Worm (Caenorhabditis elegans) whole organism, midembryonic: Measurements from ENCODE around the gene bet-2.

ENCODE experiments used
- T22C8.4 ChIP-seq: fragments of 200-800 bp; sonication (Bioruptor generic); IDR thresholded peaks from 2 replicates; pipeline ENCODE4 v1.3.6; 2022; ENCODE audit warnings: missing genetic modification characterization, missing compliant biosample characterization
- cog-1 ChIP-seq: sonication (generic microtip); optimal IDR thresholded peaks from 2 replicates; lab custom pipeline; 2016; ENCODE audit warnings: missing genetic modification characterization, missing compliant biosample characterization
- flt-1 ChIP-seq: fragments of 200-800 bp; sonication (Bioruptor generic); IDR thresholded peaks from 2 replicates; pipeline ENCODE4 v1.3.6; 2022; ENCODE audit warnings: missing genetic modification characterization, missing compliant biosample characterization
- klf-2 ChIP-seq: fragments of 200-800 bp; sonication (Bioruptor generic); conservative IDR thresholded peaks from 2 replicates; pipeline ENCODE4 v1.3.6; 2022; ENCODE audit warnings: missing genetic modification reagents, missing genetic modification characterization, missing compliant biosample characterization
- med-1 ChIP-seq: sonication (generic microtip); optimal IDR thresholded peaks from 2 replicates; lab custom pipeline; 2017; ENCODE audit warnings: missing genetic modification characterization, mild to moderate bottlenecking, missing compliant biosample characterization, antibody characterized with exemption, missing genetic modification reagents; ENCODE audit not compliant: insufficient read depth
- ref-1 ChIP-seq: fragments of 200-800 bp; sonication (Bioruptor generic); conservative IDR thresholded peaks from 2 replicates; pipeline ENCODE4 v1.3.6; 2022; ENCODE audit warnings: missing genetic modification reagents, missing genetic modification characterization, missing compliant biosample characterization
- tab-1 ChIP-seq: fragments of 200-800 bp; sonication (Bioruptor generic); IDR thresholded peaks from 2 replicates; pipeline ENCODE4 v1.3.6; 2022; ENCODE audit warnings: missing genetic modification characterization, missing compliant biosample characterization
- ztf-23 ChIP-seq: fragments of 200-800 bp; sonication (Bioruptor generic); IDR thresholded peaks from 2 replicates; pipeline ENCODE4 v1.3.6; 2022; ENCODE audit warnings: missing genetic modification reagents, missing genetic modification characterization, missing compliant biosample characterization
- ztf-29 ChIP-seq: fragments of 200-800 bp; sonication (Bioruptor generic); IDR thresholded peaks from 2 replicates; pipeline ENCODE4 v1.3.6; 2022; ENCODE audit warnings: missing genetic modification reagents, missing genetic modification characterization, missing compliant biosample characterization

Gene bet-2

ce11 chrX:10604386-10604785 lies 35.3 kb downstream of the bet-2 start, which contains the start of gene flp-19:
Gene flp-19, plus strand, starts transcription at chrX:10604686.
- TF ChIP-seq ztf-29 (GFP tag; lab: Robert Waterston, UW), result no peak
- TF ChIP-seq ref-1 (GFP tag; lab: Robert Waterston, UW), result no peak
- TF ChIP-seq flt-1 (GFP tag; lab: Robert Waterston, UW), result no peak
- no peak for TF ChIP-seq T22C8.4 (GFP tag; lab: Robert Waterston, UW)
- TF ChIP-seq klf-2 (GFP tag; lab: Robert Waterston, UW), result no peak
- TF ChIP-seq tab-1 (GFP tag; lab: Robert Waterston, UW), result no peak
- TF ChIP-seq med-1 (GFP tag; lab: Kevin White, UChicago), result no peak
- no peak for TF ChIP-seq cog-1 (tag; lab: Kevin White, UChicago)
- TF ChIP-seq ztf-23 (GFP tag; lab: Robert Waterston, UW), result no peak

DNA sequence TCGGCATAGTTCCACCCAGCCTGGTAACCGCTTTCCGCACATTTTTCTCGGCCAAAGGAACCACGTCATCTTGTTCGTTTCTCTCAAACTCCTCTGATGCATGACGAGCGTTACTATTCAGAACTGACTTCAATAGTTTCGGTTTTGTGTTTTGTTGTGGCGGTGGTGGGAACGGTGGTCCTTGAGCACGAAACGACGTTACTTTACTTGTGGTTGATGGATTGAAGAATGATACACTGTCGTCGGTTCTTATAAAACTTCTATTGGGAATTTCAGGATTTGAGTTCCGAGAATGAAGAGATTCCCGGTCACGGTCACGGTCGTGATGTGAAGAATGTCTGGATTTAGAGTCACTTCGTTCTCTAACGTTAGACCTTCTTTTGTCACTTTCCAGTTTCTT lies 40.8 kb downstream of the bet-2 start:
- TF ChIP-seq klf-2 (GFP tag; lab: Robert Waterston, UW) (no peak), T22C8.4 (GFP tag; lab: Robert Waterston, UW) (no peak), ref-1 (GFP tag; lab: Robert Waterston, UW) (no peak), tab-1 (GFP tag; lab: Robert Waterston, UW) (no peak)

DNA sequence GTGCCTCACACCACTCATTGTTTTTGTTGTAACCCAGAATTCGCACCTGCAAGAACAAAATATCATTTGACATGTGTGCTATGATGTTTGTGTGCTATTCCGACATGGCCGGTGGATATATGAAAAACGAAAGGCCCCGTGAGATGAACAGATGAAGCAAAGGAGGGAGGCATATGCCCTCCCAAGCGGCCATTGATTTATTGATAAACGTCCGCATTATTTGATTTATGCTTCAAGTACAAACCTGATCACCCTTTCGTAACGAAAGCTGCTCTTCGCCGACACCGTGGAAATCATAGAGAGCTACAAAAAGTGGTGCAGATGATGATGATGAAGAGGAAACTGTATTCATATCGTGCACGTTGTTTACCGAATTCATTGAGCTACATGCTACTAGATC lies 43.3 kb downstream of the bet-2 start:
- TF ChIP-seq ref-1 (GFP tag; lab: Robert Waterston, UW) (no peak), ztf-23 (GFP tag; lab: Robert Waterston, UW) (no peak), tab-1 (GFP tag; lab: Robert Waterston, UW) (no peak), cog-1 (tag; lab: Kevin White, UChicago) (no peak), klf-2 (GFP tag; lab: Robert Waterston, UW) (no peak), T22C8.4 (GFP tag; lab: Robert Waterston, UW) (no peak), flt-1 (GFP tag; lab: Robert Waterston, UW) (no peak), ztf-29 (GFP tag; lab: Robert Waterston, UW) (no peak), med-1 (GFP tag; lab: Kevin White, UChicago) (no peak)

- no peak for TF ChIP-seq ztf-23 (GFP tag; lab: Robert Waterston, UW)
- no peak for TF ChIP-seq tab-1 (GFP tag; lab: Robert Waterston, UW)
- TF ChIP-seq ztf-29 (GFP tag; lab: Robert Waterston, UW), result no peak
- no peak for TF ChIP-seq T22C8.4 (GFP tag; lab: Robert Waterston, UW)
- no peak for TF ChIP-seq klf-2 (GFP tag; lab: Robert Waterston, UW)
- TF ChIP-seq ref-1 (GFP tag; lab: Robert Waterston, UW), result no peak
- no peak for TF ChIP-seq flt-1 (GFP tag; lab: Robert Waterston, UW)
- TF ChIP-seq med-1 (GFP tag; lab: Kevin White, UChicago), result no peak
- no peak for TF ChIP-seq cog-1 (tag; lab: Kevin White, UChicago)
Measured at ce11 chrX:10616041-10616440, 47.0 kb downstream of the bet-2 start.

ce11 chrX:10617815-10618214 lies 48.7 kb downstream of the bet-2 start:
- no peak for TF ChIP-seq med-1 (GFP tag; lab: Kevin White, UChicago)
- TF ChIP-seq ztf-29 (GFP tag; lab: Robert Waterston, UW), result no peak
- TF ChIP-seq ref-1 (GFP tag; lab: Robert Waterston, UW), result no peak
- TF ChIP-seq flt-1 (GFP tag; lab: Robert Waterston, UW), result no peak
- TF ChIP-seq T22C8.4 (GFP tag; lab: Robert Waterston, UW), result no peak
- no peak for TF ChIP-seq ztf-23 (GFP tag; lab: Robert Waterston, UW)
- no peak for TF ChIP-seq klf-2 (GFP tag; lab: Robert Waterston, UW)
- TF ChIP-seq cog-1 (tag; lab: Kevin White, UChicago), result no peak
- TF ChIP-seq tab-1 (GFP tag; lab: Robert Waterston, UW), result no peak

DNA sequence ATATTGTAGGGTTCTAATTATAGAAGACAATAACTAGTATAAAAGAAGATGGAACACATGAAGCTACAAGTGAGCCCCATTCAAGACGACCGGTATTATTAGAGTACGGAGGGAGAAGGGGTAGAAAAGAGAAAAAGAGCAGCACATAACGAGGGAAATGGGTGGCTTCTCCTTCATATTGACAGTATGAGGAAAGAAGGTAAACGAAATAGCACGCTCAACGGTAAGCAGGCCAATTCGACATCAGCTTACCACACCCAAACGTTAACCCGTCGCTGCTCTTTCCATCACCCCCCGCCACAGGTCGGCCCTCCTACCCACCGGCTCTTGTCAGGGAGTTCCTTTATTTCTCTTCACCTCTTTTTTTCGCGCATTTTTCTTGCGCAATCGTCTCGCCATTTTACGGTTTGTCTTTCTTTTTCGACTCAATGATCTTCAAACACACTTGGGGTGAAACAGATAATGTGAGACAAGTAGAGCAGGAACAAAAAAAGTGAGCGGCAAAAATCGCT lies 49.6 kb downstream of the bet-2 start:
- TF ChIP-seq ztf-29 (GFP tag; lab: Robert Waterston, UW), result no peak
- no peak for TF ChIP-seq ztf-23 (GFP tag; lab: Robert Waterston, UW)
- TF ChIP-seq med-1 (GFP tag; lab: Kevin White, UChicago), result no peak
- TF ChIP-seq tab-1 (GFP tag; lab: Robert Waterston, UW), result no peak

ce11 chrX:10619554-10620199 lies 50.6 kb downstream of the bet-2 start:
- TF ChIP-seq med-1 (GFP tag; lab: Kevin White, UChicago) (no peak), flt-1 (GFP tag; lab: Robert Waterston, UW) (no peak), cog-1 (tag; lab: Kevin White, UChicago) (no peak), T22C8.4 (GFP tag; lab: Robert Waterston, UW) (no peak), ztf-29 (GFP tag; lab: Robert Waterston, UW) (no peak), ref-1 (GFP tag; lab: Robert Waterston, UW) (no peak), ztf-23 (GFP tag; lab: Robert Waterston, UW) (no peak), tab-1 (GFP tag; lab: Robert Waterston, UW) (no peak), klf-2 (GFP tag; lab: Robert Waterston, UW) (no peak)

DNA sequence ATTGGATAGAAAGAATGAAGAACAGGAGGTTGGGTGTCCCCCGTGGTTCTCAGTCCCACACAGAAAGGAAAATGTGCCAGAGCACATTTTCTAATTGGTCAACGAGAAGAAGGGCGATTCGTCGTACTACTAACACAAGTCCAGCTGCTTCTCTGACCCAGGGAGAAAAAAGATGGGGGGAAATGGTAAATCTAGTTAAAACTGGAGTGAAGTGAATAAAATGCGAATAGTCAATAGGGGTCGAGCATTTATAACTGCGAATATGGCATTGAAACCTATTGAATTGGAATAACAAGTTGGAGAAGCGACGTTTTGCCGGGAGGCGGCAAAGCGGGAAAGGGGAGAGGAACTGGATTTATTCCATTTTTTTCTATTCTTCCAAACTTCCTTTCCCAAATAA lies 53.5 kb downstream of the bet-2 start:
- TF ChIP-seq ztf-29 (GFP tag; lab: Robert Waterston, UW), result no peak
- TF ChIP-seq T22C8.4 (GFP tag; lab: Robert Waterston, UW), result no peak
- no peak for TF ChIP-seq ref-1 (GFP tag; lab: Robert Waterston, UW)
- no peak for TF ChIP-seq ztf-23 (GFP tag; lab: Robert Waterston, UW)
- no peak for TF ChIP-seq med-1 (GFP tag; lab: Kevin White, UChicago)
- TF ChIP-seq cog-1 (tag; lab: Kevin White, UChicago), result no peak
- no peak for TF ChIP-seq tab-1 (GFP tag; lab: Robert Waterston, UW)
- no peak for TF ChIP-seq flt-1 (GFP tag; lab: Robert Waterston, UW)
- TF ChIP-seq klf-2 (GFP tag; lab: Robert Waterston, UW), result no peak

- no peak for TF ChIP-seq ref-1 (GFP tag; lab: Robert Waterston, UW)
- TF ChIP-seq med-1 (GFP tag; lab: Kevin White, UChicago), result no peak
- TF ChIP-seq klf-2 (GFP tag; lab: Robert Waterston, UW), result no peak
- TF ChIP-seq ztf-29 (GFP tag; lab: Robert Waterston, UW), result no peak
- no peak for TF ChIP-seq tab-1 (GFP tag; lab: Robert Waterston, UW)
- TF ChIP-seq T22C8.4 (GFP tag; lab: Robert Waterston, UW), result no peak
- TF ChIP-seq ztf-23 (GFP tag; lab: Robert Waterston, UW), result no peak
- no peak for TF ChIP-seq flt-1 (GFP tag; lab: Robert Waterston, UW)
- TF ChIP-seq cog-1 (tag; lab: Kevin White, UChicago), result no peak
Measured at ce11 chrX:10623119-10623518, 54.0 kb downstream of the bet-2 start.
